Worm (Caenorhabditis elegans): ENCODE data around the gene C25F6.8.

C25F6.8 gene

DNA sequence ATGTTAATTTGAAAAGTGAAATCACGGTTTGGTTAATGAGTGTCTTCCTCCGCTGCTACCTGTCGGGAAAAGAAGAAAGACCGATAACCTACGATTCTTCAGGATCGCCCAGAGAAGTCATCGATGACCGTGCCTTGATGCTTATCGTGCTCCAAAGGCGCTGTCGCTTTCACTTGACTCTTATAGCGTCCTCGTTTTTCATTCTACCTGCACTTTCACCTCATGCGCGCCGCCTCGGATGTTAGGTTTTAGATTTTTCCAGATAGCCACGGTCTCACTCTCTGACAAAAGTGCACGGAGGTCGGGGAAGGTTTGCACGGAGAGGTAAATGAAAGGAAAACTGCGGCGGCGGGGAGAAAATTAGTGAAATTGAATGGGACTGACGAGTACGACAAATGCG is 40.8 kb downstream of the C25F6.8 start:
- TF ChIP-seq hlh-15 (tag; optimal IDR thresholded peaks at IDR 0.05) (no peak), mec-3 (tag; optimal IDR thresholded peaks at IDR 0.05; ENCODE audit: borderline replicate concordance) (no peak), ceh-30 (tag; optimal IDR thresholded peaks at IDR 0.05) (no peak), hlh-6 (tag; optimal IDR thresholded peaks at IDR 0.05) (no peak), ceh-9 (tag; optimal IDR thresholded peaks at IDR 0.05) (no peak), hlh-13 (GFP tag; optimal IDR thresholded peaks at IDR 0.05) (no peak), pha-2 (tag; optimal IDR thresholded peaks at IDR 0.05) (no peak), dve-1 (tag; optimal IDR thresholded peaks at IDR 0.05) (no peak), dmd-4 (tag; optimal IDR thresholded peaks at IDR 0.05; ENCODE audit: borderline replicate concordance) (no peak)

DNA sequence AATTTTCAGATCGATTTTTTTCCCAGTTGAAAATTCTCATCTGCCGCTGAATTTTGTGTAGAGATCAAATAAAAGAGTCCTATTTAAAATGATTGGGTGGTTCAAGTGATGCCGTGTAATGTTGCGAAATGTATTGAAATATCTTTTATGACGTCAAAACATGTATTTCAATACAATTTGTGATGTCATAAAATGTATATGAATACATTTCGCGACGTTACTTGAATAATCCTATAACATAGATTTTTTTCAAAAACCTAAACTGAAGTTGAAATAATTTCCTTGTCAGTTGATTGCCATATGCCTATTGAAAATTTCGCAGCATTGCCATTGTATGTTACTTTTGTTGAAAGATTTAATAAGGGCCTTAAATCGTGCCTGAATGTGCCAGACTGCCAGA is 41.5 kb downstream of the C25F6.8 start, which contains the start of gene F55D1.1:
F55D1.1 (plus strand) TSS at position 301 of the 400 bp plus-strand sequence.
- TF ChIP-seq odd-2 (tag; optimal IDR thresholded peaks at IDR 0.05) (no peak), fkh-10 (GFP tag; optimal IDR thresholded peaks at IDR 0.05) (no peak), nhr-232 (tag; optimal IDR thresholded peaks at IDR 0.05) (no peak), ceh-9 (tag; optimal IDR thresholded peaks at IDR 0.05) (no peak), C38D4.7 (GFP tag; optimal IDR thresholded peaks at IDR 0.05) (no peak), pqm-1 (tag; optimal IDR thresholded peaks at IDR 0.05) (no peak), tbx-7 (tag; optimal IDR thresholded peaks at IDR 0.05) (no peak), lin-11 (tag; optimal IDR thresholded peaks at IDR 0.05) (no peak), ttx-3 (tag; optimal IDR thresholded peaks at IDR 0.05) (no peak), ahr-1 (tag; optimal IDR thresholded peaks at IDR 0.05) (no peak)

DNA sequence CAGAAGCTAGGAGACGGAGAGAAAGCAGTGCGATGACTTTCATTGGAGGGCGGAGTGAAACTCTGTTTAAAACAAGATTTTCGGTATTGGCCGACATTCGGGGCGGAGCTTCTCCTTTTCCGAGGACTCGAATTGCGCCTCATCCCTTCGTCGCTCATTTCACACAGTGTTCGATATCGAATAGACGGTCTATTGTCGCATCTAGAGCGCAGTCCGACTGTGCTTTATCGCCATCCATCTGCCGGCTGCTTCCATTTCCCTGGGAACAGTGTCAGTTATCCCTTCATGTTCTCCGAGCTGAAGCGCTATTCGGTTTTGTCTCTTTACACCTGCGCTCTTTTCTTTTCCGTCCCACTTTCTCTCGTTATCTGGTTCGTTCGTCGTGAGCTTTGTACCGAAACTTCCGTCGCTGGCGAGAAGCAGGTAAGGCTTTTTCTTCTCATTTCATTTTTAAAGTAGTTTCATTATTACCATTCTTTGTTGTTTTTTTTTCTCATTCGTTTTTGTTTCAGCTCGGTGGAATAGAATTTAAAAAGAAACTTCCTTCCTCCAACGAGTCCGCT is 44.9 kb downstream of the C25F6.8 start, which contains the start of the genes bus-8A and bus-8B:
bus-8A (plus strand) TSS at position 96 of the 563 bp plus-strand sequence.
bus-8B (plus strand) TSS at position 513 of the 563 bp plus-strand sequence.
- TF ChIP-seq dmd-4 (tag; optimal IDR thresholded peaks at IDR 0.05; ENCODE audit: borderline replicate concordance) (no peak), fkh-10 (GFP tag; optimal IDR thresholded peaks at IDR 0.05) (no peak), elt-4 (tag; optimal IDR thresholded peaks at IDR 0.05) (no peak)
